Fruit fly (Drosophila melanogaster) whole organism, pupa: ENCODE results near the gene Ogdh.

ENCODE experiments used
- CG10348 ChIP-seq: fragments of 200-800 bp; sonication (Bioruptor generic); IDR thresholded peaks from 2 replicates; pipeline ENCODE4 v1.3.6; 2022; ENCODE audit warnings: missing biosample characterization, missing genetic modification characterization
- CG12605 ChIP-seq: fragments of 200-800 bp; sonication (Bioruptor generic); IDR thresholded peaks from 2 replicates; pipeline ENCODE4 v1.3.6; 2022; ENCODE audit warnings: missing biosample characterization, missing genetic modification characterization
- CG13204 ChIP-seq: fragments of 200-800 bp; sonication (Bioruptor generic); optimal IDR thresholded peaks from 2 replicates; lab custom pipeline; 2018; ENCODE audit warnings: missing biosample characterization, mild to moderate bottlenecking, missing genetic modification characterization, moderate library complexity
- CG14655 ChIP-seq: fragments of 200-800 bp; sonication (Bioruptor generic); optimal IDR thresholded peaks from 3 replicates; lab custom pipeline; 2017; ENCODE audit warnings: mild to moderate bottlenecking, missing biosample characterization, missing genetic modification reagents, missing genetic modification characterization
- CG15710 ChIP-seq: fragments of 200-800 bp; sonication (Bioruptor generic); optimal IDR thresholded peaks from 2 replicates; lab custom pipeline; 2018; ENCODE audit warnings: missing biosample characterization, mild to moderate bottlenecking, missing genetic modification characterization, moderate library complexity
- CG17806 ChIP-seq: fragments of 200-800 bp; sonication (Bioruptor generic); optimal IDR thresholded peaks from 2 replicates; lab custom pipeline; 2018; ENCODE audit warnings: missing biosample characterization, mild to moderate bottlenecking, missing genetic modification characterization, moderate library complexity
- CG32121 ChIP-seq: fragments of 200-800 bp; sonication (Bioruptor generic); IDR thresholded peaks from 2 replicates; pipeline ENCODE4 v1.3.6; 2022; ENCODE audit warnings: missing biosample characterization, missing genetic modification characterization
- CG34367 ChIP-seq: fragments of 200-800 bp; sonication (Bioruptor generic); optimal IDR thresholded peaks from 2 replicates; lab custom pipeline; 2018; ENCODE audit warnings: missing biosample characterization, mild to moderate bottlenecking, missing genetic modification characterization
- CG4496 ChIP-seq: fragments of 200-800 bp; sonication (Bioruptor generic); IDR thresholded peaks from 3 replicates; pipeline ENCODE4 v1.3.6; 2022; ENCODE audit warnings: missing biosample characterization, missing genetic modification characterization
- CG8159 ChIP-seq: fragments of 200-800 bp; sonication (Bioruptor generic); optimal IDR thresholded peaks from 3 replicates; lab custom pipeline; 2018; ENCODE audit warnings: missing biosample characterization, mild to moderate bottlenecking, missing genetic modification characterization, moderate library complexity
- CG8301 ChIP-seq: fragments of 200-800 bp; sonication (Bioruptor generic); optimal IDR thresholded peaks from 2 replicates; lab custom pipeline; 2018; ENCODE audit warnings: missing biosample characterization, mild to moderate bottlenecking, missing genetic modification characterization
- CG9948 ChIP-seq: fragments of 200-800 bp; sonication (Bioruptor generic); optimal IDR thresholded peaks from 2 replicates; lab custom pipeline; 2018; ENCODE audit warnings: missing biosample characterization, mild to moderate bottlenecking, missing genetic modification characterization, moderate library complexity
- D1 ChIP-seq: fragments of 200-800 bp; sonication (Bioruptor generic); optimal IDR thresholded peaks from 2 replicates; lab custom pipeline; 2018; ENCODE audit warnings: missing biosample characterization, mild to moderate bottlenecking, missing genetic modification characterization, moderate library complexity
- EcR ChIP-seq: fragments of 200-800 bp; sonication (Bioruptor generic); optimal IDR thresholded peaks from 3 replicates; lab custom pipeline; 2019; ENCODE audit warnings: missing biosample characterization, missing genetic modification characterization, mild to moderate bottlenecking, moderate library complexity, missing genetic modification reagents
- Ets98B ChIP-seq: fragments of 200-800 bp; sonication (Bioruptor generic); IDR thresholded peaks from 2 replicates; pipeline ENCODE4 v1.3.6; 2022; ENCODE audit warnings: missing biosample characterization, missing genetic modification characterization
- Pif1A ChIP-seq: fragments of 200-800 bp; sonication (Bioruptor generic); optimal IDR thresholded peaks from 3 replicates; lab custom pipeline; 2016; ENCODE audit warnings: missing biosample characterization, missing genetic modification characterization
- Pif1B ChIP-seq: fragments of 200-800 bp; sonication (Bioruptor generic); optimal IDR thresholded peaks from 3 replicates; lab custom pipeline; 2016; ENCODE audit warnings: missing biosample characterization, missing genetic modification characterization
- Snoo ChIP-seq: fragments of 200-800 bp; sonication (Bioruptor generic); optimal IDR thresholded peaks from 3 replicates; lab custom pipeline; 2017; ENCODE audit warnings: missing biosample characterization, mild to moderate bottlenecking, missing genetic modification characterization, inconsistent platforms
- fd96Ca ChIP-seq: fragments of 200-800 bp; sonication (Bioruptor generic); IDR thresholded peaks from 3 replicates; pipeline ENCODE4 v1.3.6; 2022; ENCODE audit warnings: missing biosample characterization, missing genetic modification characterization
- gl ChIP-seq: fragments of 200-800 bp; sonication (Bioruptor generic); optimal IDR thresholded peaks from 2 replicates; lab custom pipeline; 2018; ENCODE audit warnings: missing biosample characterization, mild to moderate bottlenecking, missing genetic modification characterization
- rn ChIP-seq: fragments of 200-800 bp; sonication (Bioruptor generic); IDR thresholded peaks from 2 replicates; pipeline ENCODE4 v1.3.6; 2022; ENCODE audit warnings: missing biosample characterization, missing genetic modification characterization

Ogdh gene

DNA sequence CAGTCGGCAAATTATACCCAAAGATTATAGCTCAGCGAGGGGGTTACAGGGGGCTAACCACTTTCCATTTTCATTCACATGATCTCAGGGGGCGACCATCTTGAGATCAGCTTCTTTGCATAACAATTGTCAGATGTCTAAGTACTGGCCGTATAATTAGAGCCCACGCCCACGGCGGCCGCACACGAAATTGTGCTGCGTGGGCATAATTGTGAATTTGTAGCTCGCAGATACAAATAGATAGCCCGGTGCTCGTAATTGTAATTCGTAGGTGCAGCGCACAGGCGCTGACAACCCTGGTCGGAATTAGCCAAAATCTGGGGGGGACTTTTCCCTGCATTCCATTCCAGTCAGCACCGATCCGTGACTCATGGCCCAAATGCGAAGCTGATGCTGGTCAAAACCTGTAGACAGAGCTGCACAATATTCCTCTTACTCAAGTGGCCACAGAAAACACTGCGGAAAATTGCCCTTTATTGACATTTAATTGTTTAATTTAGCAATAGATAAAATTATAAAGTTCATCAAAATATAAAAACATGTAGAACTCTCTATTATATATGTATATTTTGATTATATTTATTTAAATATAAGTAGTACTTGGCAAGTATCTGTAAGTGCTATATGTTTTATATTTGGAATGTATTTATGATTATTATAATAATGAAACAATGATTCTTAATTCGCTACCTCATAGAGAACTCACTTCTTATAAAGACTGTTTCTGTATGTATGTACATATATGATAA lies 17.2 kb downstream of the Ogdh start:
- TF ChIP-seq CG8301 (tag; lab: Kevin White, UChicago) = peak; percentile 36
- TF ChIP-seq CG15710 (tag; lab: Kevin White, UChicago) = peak; percentile 23
- TF ChIP-seq Snoo (tag; lab: Kevin White, UChicago) = peak; percentile 26
- peak; percentile 25 for TF ChIP-seq CG14655
- TF ChIP-seq CG12605 = no peak
- peak; percentile 7 for TF ChIP-seq D1 (tag; lab: Kevin White, UChicago)
- peak; percentile 61 for TF ChIP-seq CG9948 (tag; lab: Kevin White, UChicago)
- peak; percentile 24; the same call in 1 of the 3 replicates for TF ChIP-seq CG4496
- TF ChIP-seq CG8159 (tag; lab: Kevin White, UChicago) = peak; percentile 62
- TF ChIP-seq EcR (GFP tag; lab: Kevin White, UChicago) = no peak
- 0 out of 2 replicates have a peak, but pooled peaks have one; percentile 6 for TF ChIP-seq Ets98B (GFP tag; lab: Robert Waterston, UW)
- TF ChIP-seq rn (GFP tag; lab: Robert Waterston, UW) = no peak

DNA sequence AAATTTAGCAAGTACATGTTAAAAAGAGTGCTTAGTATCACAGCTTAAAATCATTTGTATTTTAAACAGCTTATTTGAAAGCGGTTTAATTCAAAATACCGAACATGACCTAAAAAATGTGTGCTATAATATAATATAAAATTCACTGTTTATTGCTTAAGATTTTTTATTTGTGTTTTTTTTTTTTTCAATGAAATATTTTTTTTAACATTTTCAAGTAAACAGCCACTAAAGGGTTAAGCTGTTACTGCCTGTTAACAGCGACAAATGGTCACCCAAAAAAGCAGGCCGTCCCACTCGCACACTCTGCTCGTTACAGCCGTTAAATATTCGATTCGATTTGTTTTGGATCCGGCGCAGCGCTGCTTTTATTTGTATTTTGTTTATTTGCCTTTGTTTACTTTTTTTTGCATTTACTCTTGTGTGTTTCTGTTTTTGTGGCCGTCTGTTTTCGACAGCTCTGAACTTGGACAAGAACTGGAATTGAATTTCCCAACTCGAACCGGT lies 20.1 kb downstream of the Ogdh start:
- TF ChIP-seq Pif1B (no peak), gl (peak; percentile 38), fd96Ca (GFP tag; lab: Robert Waterston, UW) (0 out of 3 replicates have a peak, but pooled peaks have one; percentile 35), CG8301 (tag; lab: Kevin White, UChicago) (peak; percentile 18), CG17806 (tag; lab: Kevin White, UChicago) (peak; percentile 23), rn (GFP tag; lab: Robert Waterston, UW) (no peak), CG13204 (GFP tag; lab: Kevin White, UChicago) (no peak), CG10348 (GFP tag; lab: Robert Waterston, UW) (no peak), CG34367 (tag; lab: Kevin White, UChicago) (no peak), CG32121 (0 out of 2 replicates have a peak, but pooled peaks have one; percentile 5), D1 (tag; lab: Kevin White, UChicago) (no peak), CG9948 (tag; lab: Kevin White, UChicago) (peak; percentile 46), CG15710 (tag; lab: Kevin White, UChicago) (peak; percentile 13), Snoo (tag; lab: Kevin White, UChicago) (peak; percentile 43), Pif1A (GFP tag; lab: Kevin White, UChicago) (peak; percentile 20), CG4496 (no peak; the same call in 1 of the 3 replicates), Ets98B (GFP tag; lab: Robert Waterston, UW) (no peak; the same call in 1 of the 2 replicates), CG12605 (peak; percentile 60), CG8159 (tag; lab: Kevin White, UChicago) (peak; percentile 62), EcR (GFP tag; lab: Kevin White, UChicago) (no peak), CG14655 (no peak)

DNA sequence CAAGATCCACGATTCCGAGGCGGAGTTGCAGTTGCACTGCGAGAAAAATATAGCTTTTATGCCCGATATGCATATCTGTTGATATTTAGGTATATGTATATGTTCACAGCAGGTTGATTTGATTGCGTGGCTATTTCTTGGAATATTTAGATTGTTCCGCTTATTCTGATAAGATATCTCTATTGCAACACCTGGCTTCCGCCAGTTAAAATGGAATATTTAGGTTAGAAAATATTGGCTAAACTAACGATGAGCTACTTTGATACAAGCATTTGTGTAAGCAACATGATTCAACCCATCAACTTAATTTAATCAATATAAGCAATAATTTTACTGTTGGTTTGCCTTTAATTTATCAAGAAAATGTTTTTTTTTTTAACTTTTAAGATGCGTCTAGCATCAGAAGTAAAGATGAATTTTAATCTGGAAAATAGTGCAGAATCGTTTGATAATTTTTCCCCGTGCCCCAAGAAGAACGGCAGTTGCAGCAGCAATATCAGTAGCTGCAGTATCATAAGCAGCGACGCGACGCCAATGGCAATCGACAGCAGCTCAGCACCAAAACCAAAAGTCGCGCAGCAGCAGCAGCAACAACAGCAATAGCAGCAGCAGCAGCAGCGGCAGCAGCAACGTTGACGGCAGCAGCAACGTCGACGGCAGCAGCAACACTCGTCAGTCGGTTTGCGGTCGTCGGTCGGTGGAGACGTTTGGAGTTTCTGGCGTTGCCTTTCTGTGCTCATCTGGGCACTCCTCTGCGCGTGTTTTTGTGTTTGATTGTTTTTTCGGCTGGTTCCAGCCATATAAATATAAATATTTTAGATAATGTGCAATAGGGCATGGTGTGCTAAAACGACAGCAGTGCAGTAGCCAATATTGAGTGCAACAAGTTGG lies 21.3 kb downstream of the Ogdh start:
- TF ChIP-seq Pif1A (GFP tag; lab: Kevin White, UChicago) = peak; percentile 67
- peak; percentile 91 for TF ChIP-seq CG14655
- TF ChIP-seq EcR (GFP tag; lab: Kevin White, UChicago) = peak; percentile 21
- TF ChIP-seq CG4496 = peak; percentile 61
- TF ChIP-seq Snoo (tag; lab: Kevin White, UChicago) = peak; percentile 54
- TF ChIP-seq D1 (tag; lab: Kevin White, UChicago) = peak; percentile 40
- TF ChIP-seq Pif1B = peak; percentile 38
- no peak for TF ChIP-seq rn (GFP tag; lab: Robert Waterston, UW)
- TF ChIP-seq gl = no peak
- TF ChIP-seq CG10348 (GFP tag; lab: Robert Waterston, UW) = no peak
- peak; percentile 41 for TF ChIP-seq CG13204 (GFP tag; lab: Kevin White, UChicago)
- peak; percentile 58 for TF ChIP-seq CG9948 (tag; lab: Kevin White, UChicago)
- no peak for TF ChIP-seq CG12605
- TF ChIP-seq Ets98B (GFP tag; lab: Robert Waterston, UW) = peak; percentile 35
- TF ChIP-seq CG17806 (tag; lab: Kevin White, UChicago) = peak; percentile 44
- TF ChIP-seq CG34367 (tag; lab: Kevin White, UChicago) = peak; percentile 63
- TF ChIP-seq CG8159 (tag; lab: Kevin White, UChicago) = peak; percentile 82
- peak; percentile 72 for TF ChIP-seq CG15710 (tag; lab: Kevin White, UChicago)
- TF ChIP-seq CG32121 = no peak
- peak; percentile 76 for TF ChIP-seq CG8301 (tag; lab: Kevin White, UChicago)
- peak; percentile 61; the same call in 2 of the 3 replicates for TF ChIP-seq fd96Ca (GFP tag; lab: Robert Waterston, UW)

DNA sequence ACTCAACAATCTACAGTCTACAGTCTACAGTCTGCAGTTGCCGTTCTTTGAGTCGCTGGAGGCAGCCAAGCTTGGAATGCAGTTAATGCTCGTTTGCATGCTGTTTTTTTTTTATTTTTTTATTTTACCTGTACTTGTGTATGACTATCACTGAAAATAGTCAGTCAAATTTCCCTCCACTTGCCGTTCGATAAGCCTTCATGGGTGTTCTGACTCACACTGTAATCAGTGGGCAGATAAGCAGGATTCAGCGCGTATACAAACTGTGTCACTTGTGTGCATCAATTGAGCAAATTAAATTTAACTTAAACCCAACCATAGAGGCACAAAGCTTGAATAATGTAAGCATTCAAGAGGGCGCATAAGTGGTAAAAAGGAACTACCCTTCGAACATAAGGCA lies 22.7 kb downstream of the Ogdh start:
- no peak for TF ChIP-seq gl
- TF ChIP-seq fd96Ca (GFP tag; lab: Robert Waterston, UW) = no peak
- no peak for TF ChIP-seq Pif1A (GFP tag; lab: Kevin White, UChicago)
- TF ChIP-seq CG12605 = no peak
- no peak for TF ChIP-seq Snoo (tag; lab: Kevin White, UChicago)

DNA sequence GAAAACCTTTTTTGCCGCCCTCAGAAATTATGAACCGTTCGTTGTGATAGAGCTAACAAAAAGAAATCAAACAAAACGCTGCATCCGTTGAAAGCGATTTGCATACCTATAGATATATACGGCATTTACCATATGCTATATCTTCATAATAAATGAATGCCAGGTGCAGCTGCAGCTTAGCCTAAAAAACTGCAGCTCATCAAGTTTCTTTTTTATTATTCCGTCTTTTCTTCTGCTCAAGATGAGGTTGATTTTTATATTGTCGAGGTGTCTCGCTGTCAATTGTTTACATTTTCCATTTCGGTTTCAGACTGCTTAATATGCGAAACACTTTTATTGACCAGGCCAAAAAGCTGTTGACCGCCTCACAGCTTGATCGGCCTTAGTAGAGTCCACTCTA lies 23.8 kb downstream of the Ogdh start:
- TF ChIP-seq CG14655 (no peak), CG17806 (tag; lab: Kevin White, UChicago) (no peak), CG10348 (GFP tag; lab: Robert Waterston, UW) (no peak), CG15710 (tag; lab: Kevin White, UChicago) (no peak), CG4496 (no peak), gl (no peak), CG8301 (tag; lab: Kevin White, UChicago) (no peak), CG8159 (tag; lab: Kevin White, UChicago) (no peak), CG12605 (no peak), D1 (tag; lab: Kevin White, UChicago) (no peak), CG13204 (GFP tag; lab: Kevin White, UChicago) (no peak), CG9948 (tag; lab: Kevin White, UChicago) (no peak), Ets98B (GFP tag; lab: Robert Waterston, UW) (no peak), CG34367 (tag; lab: Kevin White, UChicago) (no peak), CG32121 (no peak), EcR (GFP tag; lab: Kevin White, UChicago) (no peak), rn (GFP tag; lab: Robert Waterston, UW) (no peak), fd96Ca (GFP tag; lab: Robert Waterston, UW) (no peak), Pif1B (no peak)
